Fruit fly (Drosophila melanogaster) whole organism, embryonic: ENCODE results near the gene SuUR.

ENCODE experiments used
- B-H2 ChIP-seq: fragments of 200-800 bp; sonication (Bioruptor generic); optimal IDR thresholded peaks from 2 replicates; lab custom pipeline; 2018; ENCODE audit warnings: missing biosample characterization, mild to moderate bottlenecking, missing genetic modification characterization
- CG15073 ChIP-seq: fragments of 200-800 bp; sonication (Bioruptor generic); optimal IDR thresholded peaks from 2 replicates; lab custom pipeline; 2016; ENCODE audit warnings: missing biosample characterization, missing genetic modification characterization
- CG2202 ChIP-seq: fragments of 200-800 bp; sonication (Bioruptor generic); optimal IDR thresholded peaks from 2 replicates; lab custom pipeline; 2018; ENCODE audit warnings: missing biosample characterization, mild to moderate bottlenecking, missing genetic modification characterization
- CG3995 ChIP-seq: fragments of 200-800 bp; sonication (Bioruptor generic); optimal IDR thresholded peaks from 3 replicates; lab custom pipeline; 2016; ENCODE audit warnings: missing biosample characterization, missing genetic modification characterization
- CG42726 ChIP-seq: fragments of 200-800 bp; sonication (Bioruptor generic); IDR thresholded peaks from 2 replicates; pipeline ENCODE4 v1.3.6; 2022; ENCODE audit warnings: missing biosample characterization, missing genetic modification characterization; ENCODE audit not compliant: partially characterized antibody
- HLH54F ChIP-seq: fragments of 200-800 bp; sonication (Bioruptor generic); optimal IDR thresholded peaks from 3 replicates; lab custom pipeline; 2016; ENCODE audit warnings: missing biosample characterization, missing genetic modification characterization
- cato ChIP-seq: fragments of 200-800 bp; sonication (Bioruptor generic); optimal IDR thresholded peaks from 2 replicates; lab custom pipeline; 2016; ENCODE audit warnings: missing biosample characterization, missing genetic modification characterization, borderline replicate concordance
- pho ChIP-seq: fragments of 200-800 bp; sonication (Bioruptor generic); optimal IDR thresholded peaks from 2 replicates; lab custom pipeline; 2016; ENCODE audit warnings: missing biosample characterization, missing genetic modification characterization
- row ChIP-seq: fragments of 200-800 bp; sonication (Bioruptor generic); IDR thresholded peaks from 3 replicates; pipeline ENCODE4 v1.3.6; 2022; ENCODE audit warnings: missing biosample characterization, missing genetic modification characterization

dm6 chr3L:11069764-11070163 lies 5.0 kb downstream of the SuUR start, which contains the start of gene CG6310:
- TF ChIP-seq row, result no peak
- TF ChIP-seq CG2202, result no peak
- no peak for TF ChIP-seq CG42726
- peak; percentile 75 for TF ChIP-seq CG15073 (GFP tag; lab: Kevin White, UChicago)
- TF ChIP-seq B-H2 (GFP tag; lab: Kevin White, UChicago), result no peak
- no peak for TF ChIP-seq CG3995 (GFP tag; lab: Kevin White, UChicago)
- no peak for TF ChIP-seq HLH54F (GFP tag; lab: Kevin White, UChicago)
- TF ChIP-seq cato (GFP tag; lab: Kevin White, UChicago), result no peak
- no peak for TF ChIP-seq pho (GFP tag; lab: Kevin White, UChicago)
